Fruit fly (Drosophila melanogaster) whole organism, embryonic: ENCODE data around the gene Mettl5.

Experiments
- ATbp ChIP-seq: fragments of 200-800 bp; sonication (Bioruptor generic); optimal IDR thresholded peaks from 2 replicates; lab custom pipeline; 2017; ENCODE audit warnings: missing biosample characterization, mild to moderate bottlenecking, missing genetic modification characterization, missing genetic modification reagents
- CG10543 ChIP-seq: fragments of 200-800 bp; sonication (Bioruptor generic); optimal IDR thresholded peaks from 3 replicates; lab custom pipeline; 2017; ENCODE audit warnings: missing biosample characterization, mild to moderate bottlenecking, missing genetic modification characterization, moderate library complexity
- CG11085 ChIP-seq: fragments of 200-800 bp; sonication (Bioruptor generic); IDR thresholded peaks from 2 replicates; pipeline ENCODE4 v1.3.6; 2022; ENCODE audit warnings: missing biosample characterization, missing genetic modification characterization
- CG11504 ChIP-seq: fragments of 200-800 bp; sonication (Bioruptor generic); optimal IDR thresholded peaks from 3 replicates; lab custom pipeline; 2019; ENCODE audit warnings: missing biosample characterization, mild to moderate bottlenecking, missing genetic modification characterization, moderate library complexity
- CG11560 ChIP-seq: fragments of 200-800 bp; sonication (Bioruptor generic); IDR thresholded peaks from 3 replicates; pipeline ENCODE4 v1.3.6; 2022; ENCODE audit warnings: missing biosample characterization, missing genetic modification characterization
- CG14014 ChIP-seq: fragments of 200-800 bp; sonication (Bioruptor generic); IDR thresholded peaks from 2 replicates; pipeline ENCODE4 v1.3.6; 2022; ENCODE audit warnings: missing biosample characterization, missing genetic modification characterization
- CG14667 ChIP-seq: fragments of 200-800 bp; sonication (Bioruptor generic); IDR thresholded peaks from 2 replicates; pipeline ENCODE4 v1.3.6; 2022; ENCODE audit warnings: missing biosample characterization, missing genetic modification characterization
- CG15514 ChIP-seq: fragments of 200-800 bp; sonication (Bioruptor generic); optimal IDR thresholded peaks from 3 replicates; lab custom pipeline; 2017; ENCODE audit warnings: missing biosample characterization, missing genetic modification characterization, mild to moderate bottlenecking, moderate library complexity, missing genetic modification reagents
- CG17361 ChIP-seq: fragments of 200-800 bp; sonication (Bioruptor generic); IDR thresholded peaks from 3 replicates; pipeline ENCODE4 v1.3.6; 2022; ENCODE audit warnings: missing biosample characterization, missing genetic modification characterization
- CG18599 ChIP-seq: fragments of 200-800 bp; sonication (Bioruptor generic); optimal IDR thresholded peaks from 3 replicates; lab custom pipeline; 2017; ENCODE audit warnings: missing biosample characterization, missing genetic modification characterization, mild to moderate bottlenecking, moderate library complexity, missing genetic modification reagents
- CG2678 ChIP-seq: fragments of 200-800 bp; sonication (Bioruptor generic); optimal IDR thresholded peaks from 3 replicates; lab custom pipeline; 2019; ENCODE audit warnings: missing biosample characterization, mild to moderate bottlenecking, missing genetic modification characterization, moderate library complexity
- CG31441 ChIP-seq: fragments of 200-800 bp; sonication (Bioruptor generic); IDR thresholded peaks from 2 replicates; pipeline ENCODE4 v1.3.6; 2022; ENCODE audit warnings: missing biosample characterization, missing genetic modification characterization
- CG4360 ChIP-seq: fragments of 200-800 bp; sonication (Bioruptor generic); IDR thresholded peaks from 2 replicates; pipeline ENCODE4 v1.3.6; 2022; ENCODE audit warnings: missing biosample characterization, missing genetic modification characterization
- CG4404 ChIP-seq: fragments of 200-800 bp; sonication (Bioruptor generic); IDR thresholded peaks from 2 replicates; pipeline ENCODE4 v1.3.6; 2022; ENCODE audit warnings: missing biosample characterization, missing genetic modification characterization
- CG7357 ChIP-seq: fragments of 200-800 bp; sonication (Bioruptor generic); IDR thresholded peaks from 3 replicates; pipeline ENCODE4 v1.3.6; 2022; ENCODE audit warnings: missing biosample characterization, missing genetic modification characterization
- CG7786 ChIP-seq: fragments of 200-800 bp; sonication (Bioruptor generic); optimal IDR thresholded peaks from 2 replicates; lab custom pipeline; 2016; ENCODE audit warnings: missing biosample characterization, missing genetic modification characterization
- CG8388 ChIP-seq: fragments of 200-800 bp; sonication (Bioruptor generic); optimal IDR thresholded peaks from 2 replicates; lab custom pipeline; 2019; ENCODE audit warnings: missing biosample characterization, mild to moderate bottlenecking, missing genetic modification characterization, moderate library complexity
- Camta ChIP-seq: fragments of 200-800 bp; sonication (Bioruptor generic); optimal IDR thresholded peaks from 2 replicates; lab custom pipeline; 2016; ENCODE audit warnings: missing biosample characterization, missing genetic modification characterization
- CoRest ChIP-seq: fragments of 200-800 bp; sonication (Bioruptor generic); optimal IDR thresholded peaks from 3 replicates; lab custom pipeline; 2018; ENCODE audit warnings: missing biosample characterization, mild to moderate bottlenecking, missing genetic modification characterization, moderate library complexity
- Deaf1 ChIP-seq: fragments of 200-800 bp; optimal IDR thresholded peaks from 3 replicates; lab custom pipeline; 2019; ENCODE audit warnings: missing biosample characterization, mild to moderate bottlenecking, missing genetic modification characterization, moderate library complexity
- Ets65A ChIP-seq: fragments of 200-800 bp; sonication (Bioruptor generic); peaks from one replicate; lab custom pipeline; 2016; ENCODE audit warnings: missing biosample characterization, missing genetic modification characterization
- Hr51 ChIP-seq, 2 experiments: fragments of 200-800 bp; sonication (Bioruptor generic); optimal IDR thresholded peaks; 2 replicates in 1 of 2; 3 replicates in 1 of 2; lab custom pipeline; 2016 to 2018; ENCODE audit warnings: missing biosample characterization in 2 of 2, missing genetic modification characterization in 2 of 2, mild to moderate bottlenecking in 1 of 2, moderate library complexity in 1 of 2
- Jarid2 ChIP-seq: fragments of 200-800 bp; sonication (Bioruptor generic); optimal IDR thresholded peaks from 3 replicates; lab custom pipeline; 2017; ENCODE audit warnings: mild to moderate bottlenecking, missing biosample characterization, missing genetic modification reagents, missing genetic modification characterization
- Lim3 ChIP-seq: fragments of 200-800 bp; sonication (Bioruptor generic); IDR thresholded peaks from 2 replicates; pipeline ENCODE4 v1.3.6; 2022; ENCODE audit warnings: missing biosample characterization, missing genetic modification characterization
- Med ChIP-seq: fragments of 200-800 bp; sonication (Bioruptor generic); peaks from one replicate; lab custom pipeline; 2016; ENCODE audit warnings: missing biosample characterization, missing genetic modification characterization, mild to moderate bottlenecking, inconsistent platforms, moderate library complexity
- Ptx1 ChIP-seq: fragments of 200-800 bp; sonication (Bioruptor generic); IDR thresholded peaks from 2 replicates; pipeline ENCODE4 v1.3.6; 2022; ENCODE audit warnings: missing biosample characterization, missing genetic modification characterization
- Vsx1 ChIP-seq: fragments of 200-800 bp; sonication (Bioruptor generic); optimal IDR thresholded peaks from 2 replicates; lab custom pipeline; 2017; ENCODE audit warnings: missing biosample characterization, mild to moderate bottlenecking, missing genetic modification characterization, missing genetic modification reagents
- abd-A ChIP-seq: fragments of 200-800 bp; sonication (Bioruptor generic); optimal IDR thresholded peaks from 3 replicates; lab custom pipeline; 2019; ENCODE audit warnings: missing biosample characterization, mild to moderate bottlenecking, missing genetic modification characterization, moderate library complexity
- ase ChIP-seq: fragments of 200-800 bp; sonication (Bioruptor generic); IDR thresholded peaks from 3 replicates; pipeline ENCODE4 v1.3.6; 2022; ENCODE audit warnings: missing biosample characterization, missing genetic modification characterization
- bcd ChIP-seq: fragments of 200-800 bp; sonication (Bioruptor generic); optimal IDR thresholded peaks from 2 replicates; lab custom pipeline; 2017; ENCODE audit warnings: missing biosample characterization, mild to moderate bottlenecking, missing genetic modification characterization
- cg ChIP-seq: fragments of 200-800 bp; sonication (Bioruptor generic); optimal IDR thresholded peaks from 3 replicates; lab custom pipeline; 2019; ENCODE audit warnings: missing biosample characterization, mild to moderate bottlenecking, missing genetic modification characterization, moderate library complexity
- corto ChIP-seq: fragments of 200-800 bp; sonication (Bioruptor generic); optimal IDR thresholded peaks from 2 replicates; lab custom pipeline; 2016; ENCODE audit warnings: missing biosample characterization, mild to moderate bottlenecking, missing genetic modification characterization, moderate library complexity
- ems ChIP-seq: fragments of 200-800 bp; sonication (Bioruptor generic); optimal IDR thresholded peaks from 3 replicates; lab custom pipeline; 2016; ENCODE audit warnings: missing biosample characterization, missing genetic modification characterization
- gem ChIP-seq: fragments of 200-800 bp; sonication (Bioruptor generic); optimal IDR thresholded peaks from 2 replicates; lab custom pipeline; 2019; ENCODE audit warnings: missing biosample characterization, mild to moderate bottlenecking, missing genetic modification characterization, moderate library complexity
- ham ChIP-seq: fragments of 200-800 bp; sonication (Bioruptor generic); IDR thresholded peaks from 2 replicates; pipeline ENCODE4 v1.3.6; 2022; ENCODE audit warnings: missing biosample characterization, missing genetic modification characterization
- ind ChIP-seq: fragments of 200-800 bp; sonication (Bioruptor generic); optimal IDR thresholded peaks from 3 replicates; lab custom pipeline; 2016; ENCODE audit warnings: missing biosample characterization, missing genetic modification characterization
- luna ChIP-seq: fragments of 200-800 bp; sonication (Bioruptor generic); optimal IDR thresholded peaks from 2 replicates; lab custom pipeline; 2016; ENCODE audit warnings: missing biosample characterization, missing genetic modification characterization
- mirr ChIP-seq: fragments of 200-800 bp; sonication (Bioruptor generic); optimal IDR thresholded peaks from 3 replicates; lab custom pipeline; 2018; ENCODE audit warnings: missing biosample characterization, mild to moderate bottlenecking, missing genetic modification characterization
- mld ChIP-seq: fragments of 200-800 bp; sonication (Bioruptor generic); IDR thresholded peaks from 3 replicates; pipeline ENCODE4 v1.3.6; 2022; ENCODE audit warnings: missing biosample characterization, missing genetic modification characterization; ENCODE audit not compliant: partially characterized antibody
- odd ChIP-seq: fragments of 200-800 bp; sonication (Bioruptor generic); optimal IDR thresholded peaks from 2 replicates; lab custom pipeline; 2017; ENCODE audit warnings: missing biosample characterization, mild to moderate bottlenecking, missing genetic modification characterization
- peb ChIP-seq: fragments of 200-800 bp; sonication (Bioruptor generic); IDR thresholded peaks from 2 replicates; pipeline ENCODE4 v1.3.6; 2022; ENCODE audit warnings: missing biosample characterization, missing genetic modification characterization
- phol ChIP-seq: fragments of 200-800 bp; sonication (Bioruptor generic); optimal IDR thresholded peaks from 3 replicates; lab custom pipeline; 2018; ENCODE audit warnings: missing biosample characterization, mild to moderate bottlenecking, missing genetic modification characterization, moderate library complexity
- rib ChIP-seq: fragments of 200-800 bp; sonication (Bioruptor generic); IDR thresholded peaks from 2 replicates; pipeline ENCODE4 v1.3.6; 2022; ENCODE audit warnings: missing biosample characterization, missing genetic modification characterization
- row ChIP-seq: fragments of 200-800 bp; sonication (Bioruptor generic); IDR thresholded peaks from 3 replicates; pipeline ENCODE4 v1.3.6; 2022; ENCODE audit warnings: missing biosample characterization, missing genetic modification characterization
- run ChIP-seq: fragments of 200-800 bp; sonication (Bioruptor generic); optimal IDR thresholded peaks from 3 replicates; lab custom pipeline; 2018; ENCODE audit warnings: missing biosample characterization, mild to moderate bottlenecking, missing genetic modification characterization
- slbo ChIP-seq: fragments of 200-800 bp; sonication (Bioruptor generic); IDR thresholded peaks from 2 replicates; pipeline ENCODE4 v1.3.6; 2022; ENCODE audit warnings: missing biosample characterization, missing genetic modification characterization
- usp ChIP-seq: fragments of >200 bp; optimal IDR thresholded peaks from 2 replicates; lab custom pipeline; 2017; ENCODE audit warnings: missing biosample characterization, missing genetic modification characterization

Gene Mettl5

dm6 chr3L:19228857-19229398 is 34.6 kb upstream of the Mettl5 start (continued):
- no peak for TF ChIP-seq ems (GFP tag; lab: Kevin White, UChicago)
- TF ChIP-seq CG8388 (GFP tag; lab: Kevin White, UChicago) = peak; percentile 23
- TF ChIP-seq odd (GFP tag; lab: Kevin White, UChicago) = no peak
- TF ChIP-seq Camta = no peak
- TF ChIP-seq Vsx1 (GFP tag; lab: Kevin White, UChicago) = no peak
- TF ChIP-seq CG15514 (GFP tag; lab: Kevin White, UChicago) = no peak

dm6 chr3L:19229491-19229890 is 34.1 kb upstream of the Mettl5 start:
- peak; percentile 26 for TF ChIP-seq mirr (GFP tag; lab: Kevin White, UChicago)
- 0 out of 2 replicates have a peak, but pooled peaks have one; percentile 11 for TF ChIP-seq rib (GFP tag; lab: Robert Waterston, UW)
- TF ChIP-seq Med (GFP tag; lab: Kevin White, UChicago) = peak; percentile 64
- TF ChIP-seq cg (GFP tag; lab: Kevin White, UChicago) = peak; percentile 19
- no peak for TF ChIP-seq CG14667 (GFP tag; lab: Robert Waterston, UW)
- peak; percentile 34 for TF ChIP-seq phol
- no peak for TF ChIP-seq ham (GFP tag; lab: Robert Waterston, UW)
- no peak for TF ChIP-seq CG4404 (GFP tag; lab: Robert Waterston, UW)
- TF ChIP-seq abd-A = peak; percentile 96
- TF ChIP-seq Ets65A (GFP tag; lab: Kevin White, UChicago) = peak; percentile 39
- TF ChIP-seq Lim3 (GFP tag; lab: Robert Waterston, UW) = no peak
- TF ChIP-seq Deaf1 = peak; percentile 62
- TF ChIP-seq CG18599 (GFP tag; lab: Kevin White, UChicago) = peak; percentile 40
- TF ChIP-seq CG4360 (GFP tag; lab: Robert Waterston, UW) = peak; percentile 60; the same call in 1 of the 2 replicates
- no peak for TF ChIP-seq mld (GFP tag; lab: Robert Waterston, UW)
- peak in 1 of 2 experiments; percentile 38 for TF ChIP-seq Hr51 (GFP tag; optimal IDR thresholded peaks at IDR 0.05; lab: Kevin White, UChicago)
- TF ChIP-seq CG11085 (GFP tag; lab: Robert Waterston, UW) = no peak
- TF ChIP-seq ase (GFP tag; lab: Robert Waterston, UW) = no peak

- TF ChIP-seq peb (GFP tag; lab: Robert Waterston, UW) (no peak), gem (peak; percentile 71), slbo (GFP tag; lab: Robert Waterston, UW) (peak; percentile 49), ATbp (GFP tag; lab: Kevin White, UChicago) (peak; percentile 28), ind (GFP tag; lab: Kevin White, UChicago) (peak; percentile 21), bcd (GFP tag; lab: Kevin White, UChicago) (peak; percentile 23), Jarid2 (peak; percentile 15), CG11560 (tag; lab: Robert Waterston, UW) (no peak), CG11504 (peak; percentile 62), CG14014 (peak; percentile 41; the same call in 1 of the 2 replicates), corto (GFP tag; lab: Kevin White, UChicago) (no peak), CG7357 (GFP tag; lab: Robert Waterston, UW) (no peak), row (GFP tag; lab: Robert Waterston, UW) (peak; percentile 64), luna (GFP tag; lab: Kevin White, UChicago) (no peak), CG2678 (tag; lab: Kevin White, UChicago) (peak; percentile 63), CoRest (tag; lab: Kevin White, UChicago) (peak; percentile 29), CG7786 (GFP tag; lab: Kevin White, UChicago) (no peak), usp (GFP tag; lab: Kevin White, UChicago) (no peak), CG31441 (GFP tag; lab: Robert Waterston, UW) (0 out of 2 replicates have a peak, but pooled peaks have one; percentile 32), Ptx1 (peak; percentile 23; the same call in 1 of the 2 replicates), CG10543 (GFP tag; lab: Kevin White, UChicago) (no peak), run (tag; lab: Kevin White, UChicago) (no peak), CG17361 (GFP tag; lab: Robert Waterston, UW) (peak; percentile 46; the same call in 1 of the 3 replicates)
Measured at dm6 chr3L:19230801-19231547, 32.6 kb upstream of the Mettl5 start.
